Worm (Caenorhabditis elegans): Measurements from ENCODE around the gene C56C10.7.

The C56C10.7 gene

DNA sequence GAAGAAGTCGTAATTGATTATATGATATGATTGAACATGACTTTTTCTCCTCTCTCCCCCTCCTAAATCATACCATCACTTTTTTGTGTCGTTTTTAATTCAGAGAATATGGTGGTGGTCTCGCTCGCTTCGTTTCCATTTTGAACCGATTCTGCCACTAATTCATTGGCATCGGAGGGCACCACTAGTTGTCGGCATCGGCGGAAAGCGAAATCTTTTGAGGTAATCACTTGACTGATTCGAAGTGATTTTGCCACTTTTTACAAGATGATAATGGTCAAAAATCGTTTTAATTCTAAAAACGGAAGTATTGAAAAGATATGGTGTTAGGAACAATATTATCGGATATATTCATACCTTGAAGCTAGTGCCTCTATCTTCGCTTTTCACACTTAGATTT, 29.4 kb upstream of the C56C10.7 start, which contains the start of gene klf-3:
Gene klf-3, plus strand, starts transcription at position 109 of the 400 bp plus-strand sequence.
- TF ChIP-seq blmp-1 (tag; optimal IDR thresholded peaks at IDR 0.05; ENCODE audit: insufficient read depth) (peak; percentile 1), nhr-237 (tag; optimal IDR thresholded peaks at IDR 0.05) (no peak)

DNA sequence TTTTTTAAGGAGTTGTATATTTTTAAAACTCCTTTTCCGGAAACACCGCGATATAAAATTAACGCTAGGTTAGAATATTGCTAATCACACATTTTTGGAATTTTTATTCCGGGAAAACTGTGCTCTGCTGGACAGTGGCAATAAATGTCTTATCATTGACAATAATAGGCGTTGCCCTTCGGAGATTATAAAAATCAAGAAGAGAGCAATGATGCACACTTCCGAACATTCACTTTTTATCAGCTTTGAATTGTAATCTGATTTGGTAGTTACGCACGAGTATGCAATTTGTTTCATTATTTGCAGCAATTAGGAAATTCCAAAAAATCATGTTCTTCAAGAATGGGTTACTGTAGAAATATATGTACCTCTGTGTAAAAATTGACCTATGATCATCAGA, 28.8 kb upstream of the C56C10.7 start:
- TF ChIP-seq nhr-6 (tag; optimal IDR thresholded peaks at IDR 0.05), result no peak
- TF ChIP-seq dmd-4 (tag; optimal IDR thresholded peaks at IDR 0.05), result no peak
- TF ChIP-seq sma-3 (GFP tag; optimal IDR thresholded peaks at IDR 0.05), result no peak
- no peak for TF ChIP-seq mab-5 (tag; optimal IDR thresholded peaks at IDR 0.05)
- peak; percentile 38 for TF ChIP-seq sma-9 (GFP tag; optimal IDR thresholded peaks at IDR 0.05)
- no peak for TF ChIP-seq sma-9 (tag; optimal IDR thresholded peaks at IDR 0.05)
- no peak for TF ChIP-seq nhr-237 (tag; optimal IDR thresholded peaks at IDR 0.05)
- TF ChIP-seq sem-4 (tag; optimal IDR thresholded peaks at IDR 0.05), result no peak
- no peak for TF ChIP-seq nhr-23 (tag; optimal IDR thresholded peaks at IDR 0.05)
- TF ChIP-seq ztf-11 (tag; optimal IDR thresholded peaks at IDR 0.05), result no peak
- TF ChIP-seq mbf-1 (tag; optimal IDR thresholded peaks at IDR 0.05), result no peak
- TF ChIP-seq elt-1 (tag; optimal IDR thresholded peaks at IDR 0.05), result no peak
- TF ChIP-seq unc-55 (GFP tag; optimal IDR thresholded peaks at IDR 0.05), result no peak
- TF ChIP-seq fos-1 (tag; optimal IDR thresholded peaks at IDR 0.05), result peak; percentile 85
- TF ChIP-seq ZK546.5 (tag; optimal IDR thresholded peaks at IDR 0.05), result no peak
- no peak for TF ChIP-seq elt-3 (tag; optimal IDR thresholded peaks at IDR 0.05)

DNA sequence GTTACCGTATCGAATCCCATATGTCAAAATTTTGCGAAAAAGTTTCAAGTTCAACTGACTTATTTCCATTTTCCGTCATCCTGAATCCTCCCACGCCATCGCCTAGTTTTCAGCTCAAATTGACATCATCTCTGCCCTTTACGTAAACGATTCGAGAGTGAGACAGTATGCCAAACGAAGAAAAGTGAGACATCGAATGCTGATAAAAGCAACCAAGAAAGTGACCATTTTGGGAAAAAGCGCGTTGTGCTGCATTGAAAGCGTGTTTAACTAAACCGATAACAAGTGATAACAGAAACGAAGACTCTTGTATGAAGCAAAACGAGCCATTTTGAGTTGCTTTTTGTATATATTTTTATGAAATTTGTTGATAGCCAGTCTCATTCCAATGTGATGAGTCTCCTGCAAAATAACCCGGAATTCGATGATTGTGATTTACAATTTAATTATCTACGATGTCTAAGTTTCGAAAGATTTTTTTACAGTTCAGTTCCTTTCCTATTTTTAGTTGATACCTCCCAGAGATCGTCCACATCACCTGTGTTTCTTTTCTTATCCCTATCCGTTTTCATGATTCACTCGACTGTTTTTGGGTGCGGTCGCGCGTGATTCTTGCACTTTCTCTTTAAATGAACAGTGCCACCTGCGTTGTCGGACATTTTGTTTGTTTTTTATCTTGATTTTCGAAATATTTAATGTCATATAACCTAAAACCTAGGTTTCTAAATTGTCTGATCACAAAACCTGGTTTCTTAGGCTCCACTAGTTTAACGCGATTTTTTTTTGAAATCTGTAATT, 28.1 kb upstream of the C56C10.7 start:
- TF ChIP-seq dmd-4 (tag; optimal IDR thresholded peaks at IDR 0.05) (no peak), crh-2 (tag; optimal IDR thresholded peaks at IDR 0.05) (peak; percentile 41), sma-9 (GFP tag; optimal IDR thresholded peaks at IDR 0.05) (peak; percentile 29), sma-9 (tag; optimal IDR thresholded peaks at IDR 0.05) (no peak), nhr-129 (tag; optimal IDR thresholded peaks at IDR 0.05) (peak; percentile 12), alr-1 (tag; optimal IDR thresholded peaks at IDR 0.05) (no peak), F13H6.1 (tag; optimal IDR thresholded peaks at IDR 0.05) (peak; percentile 67), lin-13 (GFP tag; optimal IDR thresholded peaks at IDR 0.05) (no peak), Y55F3AM.14 (GFP tag; optimal IDR thresholded peaks at IDR 0.05) (no peak), fos-1 (tag; optimal IDR thresholded peaks at IDR 0.05) (peak; percentile 92)

DNA sequence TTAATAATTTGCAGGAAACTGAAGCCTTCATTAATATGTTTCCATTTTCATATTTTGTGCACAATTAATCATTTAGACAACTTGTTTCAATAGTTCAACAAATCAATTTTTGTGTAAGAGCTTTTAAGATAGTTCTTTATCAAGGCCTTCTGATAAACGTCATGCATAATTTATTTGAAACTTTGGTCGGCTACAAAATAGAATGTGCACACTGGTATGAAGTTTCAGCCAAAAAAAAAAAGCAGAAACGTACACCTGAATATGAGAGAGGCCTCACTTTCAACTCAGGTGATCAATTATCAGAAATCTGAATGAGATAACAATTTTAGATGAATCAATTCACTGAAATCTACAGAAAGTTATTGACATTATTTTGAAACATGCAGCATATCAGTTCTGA, 27.1 kb upstream of the C56C10.7 start:
- TF ChIP-seq lsy-2 (tag; optimal IDR thresholded peaks at IDR 0.05), result no peak
- peak; percentile 18 for TF ChIP-seq fos-1 (tag; optimal IDR thresholded peaks at IDR 0.05)

DNA sequence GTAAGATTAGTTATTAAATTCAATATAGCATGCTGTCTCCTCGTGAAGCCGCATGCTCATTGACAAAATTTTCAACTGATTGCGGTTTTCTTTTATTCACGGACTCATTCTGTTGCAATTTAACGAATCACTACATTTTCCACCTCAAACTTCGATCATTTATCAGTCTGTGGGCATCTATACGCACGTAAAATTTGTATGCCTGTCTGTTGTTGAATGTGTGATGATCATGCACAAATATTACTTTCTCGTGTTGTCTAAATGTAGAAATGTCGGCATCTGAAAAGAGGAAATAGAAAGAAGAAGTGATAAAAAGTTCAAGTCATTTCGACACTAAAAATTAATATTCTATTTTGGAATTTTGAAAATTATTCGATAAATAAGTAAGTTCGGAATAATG, 25.2 kb upstream of the C56C10.7 start:
- TF ChIP-seq fos-1 (tag; optimal IDR thresholded peaks at IDR 0.05) (peak; percentile 87), unc-62 (GFP tag; optimal IDR thresholded peaks at IDR 0.05) (no peak), crh-2 (tag; optimal IDR thresholded peaks at IDR 0.05) (peak; percentile 48), unc-39 (tag; optimal IDR thresholded peaks at IDR 0.05) (no peak), sma-3 (GFP tag; optimal IDR thresholded peaks at IDR 0.05) (no peak), sma-9 (GFP tag; optimal IDR thresholded peaks at IDR 0.05) (peak; percentile 22), sma-9 (tag; optimal IDR thresholded peaks at IDR 0.05) (no peak), F13H6.1 (tag; optimal IDR thresholded peaks at IDR 0.05) (peak; percentile 3), nhr-11 (tag; optimal IDR thresholded peaks at IDR 0.05) (no peak)

DNA sequence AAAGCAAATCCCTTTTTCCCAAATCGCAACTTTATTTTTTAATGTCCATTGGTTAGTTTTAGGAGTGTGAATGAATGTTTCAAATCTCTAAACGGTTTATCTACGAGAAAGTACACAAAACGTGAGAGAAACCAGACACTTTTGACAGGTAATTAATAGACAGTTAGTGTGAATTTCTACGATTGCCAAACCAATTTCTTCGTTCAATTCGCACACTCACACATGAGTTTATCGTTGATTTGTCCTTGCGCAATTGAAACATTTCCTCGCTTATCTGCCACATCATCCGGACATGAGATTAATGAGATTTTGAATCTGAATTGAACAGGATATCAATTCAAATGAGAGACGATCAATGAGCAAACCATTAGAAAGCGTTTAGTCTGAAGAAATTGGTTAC, 22.9 kb upstream of the C56C10.7 start:
- no peak for TF ChIP-seq sem-4 (tag; optimal IDR thresholded peaks at IDR 0.05)
- no peak for TF ChIP-seq nhr-10 (tag; optimal IDR thresholded peaks at IDR 0.05)
- no peak for TF ChIP-seq nhr-21 (tag; optimal IDR thresholded peaks at IDR 0.05)

DNA sequence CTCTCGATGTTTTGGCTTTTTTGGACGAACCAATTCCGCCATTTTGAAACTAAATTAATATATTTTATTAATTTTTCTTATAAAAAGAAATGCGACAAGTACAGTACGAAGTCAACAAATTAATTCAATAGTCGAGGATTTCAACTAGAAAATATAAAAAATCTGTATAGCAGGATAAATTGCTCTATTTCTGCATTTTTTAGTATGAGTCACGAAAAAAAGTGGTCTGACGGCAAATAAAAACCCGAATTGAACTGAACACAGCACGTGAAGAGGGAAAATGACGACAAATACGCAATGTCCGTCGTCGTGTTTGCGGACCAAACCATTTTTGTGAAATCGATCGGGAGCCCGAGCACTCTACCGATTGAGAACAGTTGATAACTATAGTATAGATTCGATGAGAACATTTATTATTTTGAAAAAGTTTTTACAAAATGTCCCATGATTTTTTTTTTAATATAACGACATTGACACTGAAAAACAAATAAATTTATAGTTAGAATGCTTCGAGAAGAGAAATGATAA, 22.0 kb upstream of the C56C10.7 start, which contains the start of gene epg-5:
Gene epg-5, minus strand, starts transcription at position 51 of the 528 bp plus-strand sequence.
- no peak for TF ChIP-seq gmeb-1 (tag; optimal IDR thresholded peaks at IDR 0.05)
- no peak for TF ChIP-seq R02D3.7 (tag; optimal IDR thresholded peaks at IDR 0.05)
- TF ChIP-seq ztf-11 (tag; optimal IDR thresholded peaks at IDR 0.05), result no peak
- no peak for TF ChIP-seq unc-62 (GFP tag; optimal IDR thresholded peaks at IDR 0.05)
- no peak for TF ChIP-seq mbf-1 (tag; optimal IDR thresholded peaks at IDR 0.05)
- TF ChIP-seq nhr-129 (tag; optimal IDR thresholded peaks at IDR 0.05), result peak; percentile 59
- peak in 1 of 2 experiments; percentile 19 for TF ChIP-seq mdl-1 (tag; optimal IDR thresholded peaks at IDR 0.05)
- peak; percentile 6 for TF ChIP-seq lin-11 (tag; optimal IDR thresholded peaks at IDR 0.05)
- TF ChIP-seq snpc-4 (tag; optimal IDR thresholded peaks at IDR 0.05), result no peak
- TF ChIP-seq fos-1 (tag; optimal IDR thresholded peaks at IDR 0.05), result peak; percentile 47
- no peak for TF ChIP-seq nhr-23 (tag; optimal IDR thresholded peaks at IDR 0.05)
- no peak for TF ChIP-seq aly-2 (tag; optimal IDR thresholded peaks at IDR 0.05)
- no peak for TF ChIP-seq ztf-4 (tag; optimal IDR thresholded peaks at IDR 0.05)
- peak in 1 of 2 experiments; percentile 61 for TF ChIP-seq lsy-2 (tag; optimal IDR thresholded peaks at IDR 0.05)
- no peak for TF ChIP-seq dmd-4 (tag; optimal IDR thresholded peaks at IDR 0.05)
- peak; percentile 67 for TF ChIP-seq C34F6.9 (tag; optimal IDR thresholded peaks at IDR 0.05)
